Fruit fly (Drosophila melanogaster): ENCODE data around the gene elgi.

Gene elgi

DNA sequence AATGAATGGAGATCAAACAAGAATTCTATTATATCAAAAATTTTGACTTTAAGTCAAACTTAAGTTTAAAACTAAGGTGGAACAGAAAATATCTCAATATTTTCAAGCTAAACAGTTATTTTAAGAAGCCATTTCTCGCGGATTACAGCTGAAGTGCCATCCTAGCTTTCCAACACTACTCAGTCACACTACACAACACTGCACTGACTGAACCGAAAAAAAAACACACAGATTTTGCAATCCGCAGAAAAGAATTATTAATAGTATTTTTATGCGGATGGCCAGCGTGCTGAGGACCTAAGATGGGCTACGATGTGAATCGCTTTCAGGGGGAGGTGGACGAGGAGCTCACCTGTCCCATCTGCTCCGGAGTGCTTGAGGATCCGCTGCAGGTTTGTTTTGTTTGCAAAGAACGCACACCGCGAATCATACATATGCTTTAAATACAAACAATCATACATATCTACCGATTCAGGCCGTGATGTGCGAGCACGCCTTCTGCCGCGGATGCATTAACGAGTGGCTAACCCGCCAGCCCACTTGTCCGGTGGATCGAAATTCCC, at the start of gene elgi:
elgi (plus strand) TSS at position 103 of the 563 bp plus-strand sequence.
- TF ChIP-seq Jra (GFP tag; optimal IDR thresholded peaks at IDR 0.05) (no peak), brk (GFP tag; optimal IDR thresholded peaks at IDR 0.05) (no peak), dmrt93B (GFP tag; optimal IDR thresholded peaks at IDR 0.05) (no peak), Mio (GFP tag; optimal IDR thresholded peaks at IDR 0.05) (peak; percentile 10), pan (optimal IDR thresholded peaks at IDR 0.05) (no peak), Hr83 (GFP tag; optimal IDR thresholded peaks at IDR 0.05; ENCODE audit: poor library complexity, severe bottlenecking) (peak; percentile 80), Hnf4 (GFP tag; optimal IDR thresholded peaks at IDR 0.05) (no peak), Dfd (GFP tag; optimal IDR thresholded peaks at IDR 0.05) (no peak), dsf (GFP tag; optimal IDR thresholded peaks at IDR 0.05; ENCODE audit: borderline replicate concordance) (no peak), h (GFP tag; optimal IDR thresholded peaks at IDR 0.05) (peak; percentile 82), Hr78 (GFP tag; optimal IDR thresholded peaks at IDR 0.05) (no peak), Dif (GFP tag; optimal IDR thresholded peaks at IDR 0.05; ENCODE audit: partially characterized antibody) (no peak), CG9705 (GFP tag; optimal IDR thresholded peaks at IDR 0.05) (peak; percentile 49), lola (GFP tag; optimal IDR thresholded peaks at IDR 0.05) (no peak), Rel (GFP tag; optimal IDR thresholded peaks at IDR 0.05) (no peak), Rel (tag; optimal IDR thresholded peaks at IDR 0.05) (peak; percentile 54), br (GFP tag; optimal IDR thresholded peaks at IDR 0.05) (peak; percentile 75), Vsx2 (GFP tag; optimal IDR thresholded peaks at IDR 0.05; ENCODE audit: partially characterized antibody) (no peak), sage (GFP tag; optimal IDR thresholded peaks at IDR 0.05) (no peak), rgr (GFP tag; optimal IDR thresholded peaks at IDR 0.05) (peak; percentile 78), Myc (optimal IDR thresholded peaks at IDR 0.05) (peak; percentile 88), psq (GFP tag; optimal IDR thresholded peaks at IDR 0.05) (peak; percentile 51), Abd-B (GFP tag; optimal IDR thresholded peaks at IDR 0.05) (no peak), jim (GFP tag; optimal IDR thresholded peaks at IDR 0.05) (no peak), foxo (GFP tag; optimal IDR thresholded peaks at IDR 0.05) (peak in 1 of 2 experiments; percentile 82), HLH106 (tag; optimal IDR thresholded peaks at IDR 0.05) (peak; percentile 58), woc (GFP tag; optimal IDR thresholded peaks at IDR 0.05) (peak; percentile 85), CrebA (GFP tag; optimal IDR thresholded peaks at IDR 0.05; ENCODE audit: borderline replicate concordance) (no peak), dl (GFP tag; optimal IDR thresholded peaks at IDR 0.05; ENCODE audit: insufficient read depth in 1 of 2, partially characterized antibody in 2 of 2) (no peak), usp (GFP tag; optimal IDR thresholded peaks at IDR 0.05) (no peak), ey (GFP tag; optimal IDR thresholded peaks at IDR 0.05) (peak; percentile 54), OdsH (GFP tag; optimal IDR thresholded peaks at IDR 0.05) (peak; percentile 46), N (GFP tag; optimal IDR thresholded peaks at IDR 0.05) (no peak), tai (GFP tag; optimal IDR thresholded peaks at IDR 0.05) (no peak), CG32264 (GFP tag; optimal IDR thresholded peaks at IDR 0.05) (peak; percentile 47), fru (GFP tag; optimal IDR thresholded peaks at IDR 0.05) (peak; percentile 77), sv (GFP tag; optimal IDR thresholded peaks at IDR 0.05) (peak; percentile 52), GATAd (GFP tag; optimal IDR thresholded peaks at IDR 0.05) (no peak), Sp1 (GFP tag; optimal IDR thresholded peaks at IDR 0.05) (peak; percentile 60)

DNA sequence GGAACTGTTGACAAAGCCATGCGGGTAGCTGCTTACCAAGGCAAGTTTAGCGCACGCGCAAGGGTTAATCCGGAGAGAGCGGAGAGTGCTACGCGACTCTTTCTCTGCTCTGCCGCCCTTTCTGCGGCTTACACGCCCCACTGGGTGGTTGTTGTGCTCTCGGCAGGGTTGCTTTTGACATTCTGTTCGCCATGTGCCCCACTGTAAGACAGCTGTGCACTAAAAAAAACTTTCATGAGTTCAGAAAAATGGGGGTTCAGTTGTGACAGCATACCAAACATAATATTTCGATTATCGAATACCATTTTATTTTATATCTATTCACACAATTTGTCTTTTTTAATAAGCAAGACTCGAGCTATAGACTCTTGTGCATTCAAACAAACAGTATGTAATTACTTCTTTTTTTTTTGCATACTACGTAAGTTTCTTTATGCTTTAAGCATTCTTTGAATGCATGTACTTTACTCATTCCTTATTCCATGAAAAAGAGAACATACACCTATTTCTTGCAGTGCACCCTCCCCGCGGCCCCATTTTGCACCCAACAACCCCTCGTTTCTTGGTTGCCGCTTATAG, 35.2 kb upstream of the elgi start:
- peak in 1 of 2 experiments; percentile 32 for TF ChIP-seq foxo (GFP tag; optimal IDR thresholded peaks at IDR 0.05)
- TF ChIP-seq Sp1 (GFP tag; optimal IDR thresholded peaks at IDR 0.05) = peak; percentile 26
- no peak for TF ChIP-seq CG9705 (GFP tag; optimal IDR thresholded peaks at IDR 0.05)
- no peak for TF ChIP-seq rgr (GFP tag; optimal IDR thresholded peaks at IDR 0.05)
- no peak for TF ChIP-seq dl (GFP tag; optimal IDR thresholded peaks at IDR 0.05; ENCODE audit: insufficient read depth in 1 of 2, partially characterized antibody in 2 of 2)
- peak; percentile 20 for TF ChIP-seq fru (GFP tag; optimal IDR thresholded peaks at IDR 0.05)

Data from whole organism, wandering third instar larva.